Worm (Caenorhabditis elegans) whole organism, midembryonic: ENCODE measurements around the gene T24E12.1.

Source experiments
- T22C8.4 ChIP-seq: fragments of 200-800 bp; sonication (Bioruptor generic); IDR thresholded peaks from 2 replicates; pipeline ENCODE4 v1.3.6; 2022; ENCODE audit warnings: missing genetic modification characterization, missing compliant biosample characterization
- cog-1 ChIP-seq: sonication (generic microtip); optimal IDR thresholded peaks from 2 replicates; lab custom pipeline; 2016; ENCODE audit warnings: missing genetic modification characterization, missing compliant biosample characterization
- flt-1 ChIP-seq: fragments of 200-800 bp; sonication (Bioruptor generic); IDR thresholded peaks from 2 replicates; pipeline ENCODE4 v1.3.6; 2022; ENCODE audit warnings: missing genetic modification characterization, missing compliant biosample characterization
- klf-2 ChIP-seq: fragments of 200-800 bp; sonication (Bioruptor generic); conservative IDR thresholded peaks from 2 replicates; pipeline ENCODE4 v1.3.6; 2022; ENCODE audit warnings: missing genetic modification reagents, missing genetic modification characterization, missing compliant biosample characterization
- med-1 ChIP-seq: sonication (generic microtip); optimal IDR thresholded peaks from 2 replicates; lab custom pipeline; 2017; ENCODE audit warnings: missing genetic modification characterization, mild to moderate bottlenecking, missing compliant biosample characterization, antibody characterized with exemption, missing genetic modification reagents; ENCODE audit not compliant: insufficient read depth
- ref-1 ChIP-seq: fragments of 200-800 bp; sonication (Bioruptor generic); conservative IDR thresholded peaks from 2 replicates; pipeline ENCODE4 v1.3.6; 2022; ENCODE audit warnings: missing genetic modification reagents, missing genetic modification characterization, missing compliant biosample characterization
- tab-1 ChIP-seq: fragments of 200-800 bp; sonication (Bioruptor generic); IDR thresholded peaks from 2 replicates; pipeline ENCODE4 v1.3.6; 2022; ENCODE audit warnings: missing genetic modification characterization, missing compliant biosample characterization
- ztf-23 ChIP-seq: fragments of 200-800 bp; sonication (Bioruptor generic); IDR thresholded peaks from 2 replicates; pipeline ENCODE4 v1.3.6; 2022; ENCODE audit warnings: missing genetic modification reagents, missing genetic modification characterization, missing compliant biosample characterization
- ztf-29 ChIP-seq: fragments of 200-800 bp; sonication (Bioruptor generic); IDR thresholded peaks from 2 replicates; pipeline ENCODE4 v1.3.6; 2022; ENCODE audit warnings: missing genetic modification reagents, missing genetic modification characterization, missing compliant biosample characterization

Gene T24E12.1

ce11 chrII:3823855-3824254 is 38.5 kb downstream of the T24E12.1 start, which contains the start of gene skr-15:
Gene skr-15 (plus strand): TSS chrII:3824155.
- TF ChIP-seq ztf-23 (GFP tag; lab: Robert Waterston, UW) (no peak), klf-2 (GFP tag; lab: Robert Waterston, UW) (no peak), tab-1 (no peak), med-1 (GFP tag; lab: Kevin White, UChicago) (no peak), cog-1 (tag; lab: Kevin White, UChicago) (no peak), T22C8.4 (GFP tag; lab: Robert Waterston, UW) (no peak), ref-1 (no peak), ztf-29 (GFP tag; lab: Robert Waterston, UW) (no peak), flt-1 (GFP tag; lab: Robert Waterston, UW) (no peak)

ce11 chrII:3827801-3828200 is 42.4 kb downstream of the T24E12.1 start, which contains the start of gene F54D10.8:
Gene F54D10.8 (minus strand): TSS chrII:3827901.
- TF ChIP-seq ztf-29 (GFP tag; lab: Robert Waterston, UW) = no peak

- no peak for TF ChIP-seq ref-1
- TF ChIP-seq T22C8.4 (GFP tag; lab: Robert Waterston, UW) = no peak
- no peak for TF ChIP-seq ztf-29 (GFP tag; lab: Robert Waterston, UW)
- no peak for TF ChIP-seq tab-1
- no peak for TF ChIP-seq ztf-23 (GFP tag; lab: Robert Waterston, UW)
- no peak for TF ChIP-seq med-1 (GFP tag; lab: Kevin White, UChicago)
- TF ChIP-seq klf-2 (GFP tag; lab: Robert Waterston, UW) = no peak
- no peak for TF ChIP-seq cog-1 (tag; lab: Kevin White, UChicago)
- no peak for TF ChIP-seq flt-1 (GFP tag; lab: Robert Waterston, UW)
These were observed 44.3 kb downstream of the T24E12.1 start for ce11 chrII:3829623-3830022.

DNA sequence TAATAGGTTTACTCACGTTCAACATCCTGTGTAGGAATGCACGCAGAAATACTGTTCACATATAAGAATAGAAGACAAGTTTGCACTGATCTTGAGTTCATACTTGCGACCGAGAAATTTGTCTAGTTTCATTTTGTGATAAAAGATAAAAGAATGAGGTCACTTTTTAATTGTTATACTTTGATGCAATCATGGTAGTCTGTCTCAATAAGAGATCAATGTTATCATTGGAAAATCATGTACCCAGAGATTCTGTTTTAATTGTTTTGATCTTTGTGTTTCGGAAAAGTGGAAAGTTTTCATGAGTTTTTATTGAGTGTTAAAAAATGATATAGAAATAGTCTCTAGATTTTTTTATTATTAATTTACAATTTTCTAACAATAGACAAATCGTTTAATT is 47.0 kb downstream of the T24E12.1 start, which contains the start of gene F54D10.9:
F54D10.9 (minus strand) TSS at position 101 of the 400 bp plus-strand sequence.
- no peak for TF ChIP-seq flt-1 (GFP tag; lab: Robert Waterston, UW)
- TF ChIP-seq med-1 (GFP tag; lab: Kevin White, UChicago) = no peak
- no peak for TF ChIP-seq ztf-23 (GFP tag; lab: Robert Waterston, UW)
- TF ChIP-seq klf-2 (GFP tag; lab: Robert Waterston, UW) = no peak
- no peak for TF ChIP-seq ztf-29 (GFP tag; lab: Robert Waterston, UW)
- TF ChIP-seq cog-1 (tag; lab: Kevin White, UChicago) = no peak
- no peak for TF ChIP-seq ref-1
- no peak for TF ChIP-seq T22C8.4 (GFP tag; lab: Robert Waterston, UW)
- no peak for TF ChIP-seq tab-1

- TF ChIP-seq klf-2 (GFP tag; lab: Robert Waterston, UW) (no peak), ztf-29 (GFP tag; lab: Robert Waterston, UW) (no peak), flt-1 (GFP tag; lab: Robert Waterston, UW) (no peak), cog-1 (tag; lab: Kevin White, UChicago) (no peak)
These were observed 50.6 kb downstream of the T24E12.1 start, which contains the start of gene oac-4 for ce11 chrII:3835915-3836314. Gene oac-4 (minus strand): TSS chrII:3836015.
